Fruit fly (Drosophila melanogaster) whole organism, embryonic: ENCODE data around the gene CG44405.

Experiments used
- ATbp ChIP-seq: fragments of 200-800 bp; sonication (Bioruptor generic); optimal IDR thresholded peaks from 2 replicates; lab custom pipeline; 2017; ENCODE audit warnings: missing biosample characterization, mild to moderate bottlenecking, missing genetic modification characterization, missing genetic modification reagents
- Adf1 ChIP-seq: fragments of 200-800 bp; sonication (Bioruptor generic); IDR thresholded peaks from 2 replicates; pipeline ENCODE4 v1.3.6; 2022; ENCODE audit warnings: missing biosample characterization, missing genetic modification characterization
- Aef1 ChIP-seq: fragments of 200-800 bp; sonication (Bioruptor generic); IDR thresholded peaks from 3 replicates; pipeline ENCODE4 v1.3.6; 2022; ENCODE audit warnings: missing biosample characterization, missing genetic modification characterization
- Atf6 ChIP-seq: fragments of 200-800 bp; sonication (Bioruptor generic); IDR thresholded peaks from 2 replicates; pipeline ENCODE4 v1.3.6; 2022; ENCODE audit warnings: missing biosample characterization, missing genetic modification characterization
- CG10321 ChIP-seq: fragments of 200-800 bp; sonication (Bioruptor generic); IDR thresholded peaks from 2 replicates; pipeline ENCODE4 v1.3.6; 2022; ENCODE audit warnings: missing biosample characterization, missing genetic modification characterization
- CG10654 ChIP-seq: fragments of 200-800 bp; sonication (Bioruptor generic); optimal IDR thresholded peaks from 2 replicates; lab custom pipeline; 2016; ENCODE audit warnings: missing biosample characterization, missing genetic modification characterization
- CG11723 ChIP-seq: fragments of 200-800 bp; sonication (Bioruptor generic); optimal IDR thresholded peaks from 2 replicates; lab custom pipeline; 2017; ENCODE audit warnings: missing biosample characterization, mild to moderate bottlenecking, missing genetic modification characterization
- CG12744 ChIP-seq: fragments of 200-800 bp; sonication (Bioruptor generic); optimal IDR thresholded peaks from 2 replicates; lab custom pipeline; 2016; ENCODE audit warnings: missing biosample characterization, missing genetic modification characterization
- CG13296 ChIP-seq: fragments of 200-800 bp; sonication (Bioruptor generic); optimal IDR thresholded peaks from 3 replicates; lab custom pipeline; 2018; ENCODE audit warnings: missing biosample characterization, mild to moderate bottlenecking, missing genetic modification characterization
- CG13624 ChIP-seq: fragments of 200-800 bp; sonication (Bioruptor generic); optimal IDR thresholded peaks from 2 replicates; lab custom pipeline; 2016; ENCODE audit warnings: missing biosample characterization, missing genetic modification characterization
- CG13894 ChIP-seq: fragments of 200-800 bp; sonication (Bioruptor generic); optimal IDR thresholded peaks from 3 replicates; lab custom pipeline; 2018; ENCODE audit warnings: missing biosample characterization, mild to moderate bottlenecking, missing genetic modification characterization, moderate library complexity
- CG14050 ChIP-seq: fragments of 200-800 bp; sonication (Bioruptor generic); IDR thresholded peaks from 3 replicates; pipeline ENCODE4 v1.3.6; 2022; ENCODE audit warnings: missing biosample characterization, missing genetic modification characterization
- CG2199 ChIP-seq: fragments of 200-800 bp; sonication (Bioruptor generic); IDR thresholded peaks from 3 replicates; pipeline ENCODE4 v1.3.6; 2022; ENCODE audit warnings: missing biosample characterization, missing genetic modification characterization
- CG2678 ChIP-seq: fragments of 200-800 bp; sonication (Bioruptor generic); optimal IDR thresholded peaks from 3 replicates; lab custom pipeline; 2019; ENCODE audit warnings: missing biosample characterization, mild to moderate bottlenecking, missing genetic modification characterization, moderate library complexity
- CG2875 ChIP-seq: fragments of 200-800 bp; sonication (Bioruptor generic); optimal IDR thresholded peaks from 2 replicates; lab custom pipeline; 2017; ENCODE audit warnings: missing biosample characterization, mild to moderate bottlenecking, missing genetic modification characterization, missing genetic modification reagents
- CG31388 ChIP-seq: fragments of 200-800 bp; sonication (Bioruptor generic); optimal IDR thresholded peaks from 2 replicates; lab custom pipeline; 2016; ENCODE audit warnings: missing biosample characterization, missing genetic modification characterization
- CG4404 ChIP-seq: fragments of 200-800 bp; sonication (Bioruptor generic); IDR thresholded peaks from 2 replicates; pipeline ENCODE4 v1.3.6; 2022; ENCODE audit warnings: missing biosample characterization, missing genetic modification characterization
- CG4820 ChIP-seq: fragments of 200-800 bp; sonication (Bioruptor generic); optimal IDR thresholded peaks from 3 replicates; lab custom pipeline; 2016; ENCODE audit warnings: missing biosample characterization, missing genetic modification characterization
- CG4854 ChIP-seq: fragments of 200-800 bp; sonication (Bioruptor generic); optimal IDR thresholded peaks from 2 replicates; lab custom pipeline; 2016; ENCODE audit warnings: missing biosample characterization, missing genetic modification characterization, inconsistent platforms
- CG6765 ChIP-seq: fragments of 200-800 bp; sonication (Bioruptor generic); optimal IDR thresholded peaks from 3 replicates; lab custom pipeline; 2017; ENCODE audit warnings: missing biosample characterization, mild to moderate bottlenecking, missing genetic modification characterization
- CG7786 ChIP-seq: fragments of 200-800 bp; sonication (Bioruptor generic); optimal IDR thresholded peaks from 2 replicates; lab custom pipeline; 2016; ENCODE audit warnings: missing biosample characterization, missing genetic modification characterization
- CHES-1-like ChIP-seq: fragments of 200-800 bp; sonication (Bioruptor generic); optimal IDR thresholded peaks from 2 replicates; lab custom pipeline; 2016; ENCODE audit warnings: missing biosample characterization, missing genetic modification characterization
- D ChIP-seq, 2 experiments: fragments of 200-800 bp in 1 of 2; fragments of >200 bp in 1 of 2; sonication (Bioruptor generic) in 1 of 2; optimal IDR thresholded peaks; 2 replicates in 1 of 2; 3 replicates in 1 of 2; lab custom pipeline; 2017; ENCODE audit warnings: mild to moderate bottlenecking in 1 of 2, missing biosample characterization in 1 of 2, missing genetic modification characterization in 1 of 2, missing genetic modification reagents in 1 of 2
- E2f2 ChIP-seq: fragments of 200-800 bp; sonication (Bioruptor generic); IDR thresholded peaks from 2 replicates; pipeline ENCODE4 v1.3.6; 2022; ENCODE audit warnings: missing biosample characterization, missing genetic modification characterization
- Gsc ChIP-seq: fragments of 200-800 bp; sonication (Bioruptor generic); IDR thresholded peaks from 2 replicates; pipeline ENCODE4 v1.3.6; 2022; ENCODE audit warnings: missing biosample characterization, missing genetic modification characterization
- MTF-1 ChIP-seq: fragments of 200-800 bp; sonication (Bioruptor generic); optimal IDR thresholded peaks from 2 replicates; lab custom pipeline; 2018; ENCODE audit warnings: missing biosample characterization, mild to moderate bottlenecking, missing genetic modification characterization, borderline replicate concordance
- Mes4 ChIP-seq: fragments of 200-800 bp; sonication (Bioruptor generic); optimal IDR thresholded peaks from 2 replicates; lab custom pipeline; 2016; ENCODE audit warnings: missing biosample characterization, missing genetic modification characterization
- Nf-YC ChIP-seq: fragments of 200-800 bp; optimal IDR thresholded peaks from 3 replicates; lab custom pipeline; 2019; ENCODE audit warnings: missing biosample characterization, mild to moderate bottlenecking, missing genetic modification characterization, moderate library complexity
- Spps ChIP-seq: fragments of 200-800 bp; sonication (Bioruptor generic); optimal IDR thresholded peaks from 2 replicates; lab custom pipeline; 2018; ENCODE audit warnings: missing biosample characterization, mild to moderate bottlenecking, missing genetic modification characterization
- Stat92E ChIP-seq, 3 experiments: fragments of >200 bp in 2 of 3; fragments of 200-800 bp in 1 of 3; sonication (Bioruptor generic) in 1 of 3; optimal IDR thresholded peaks; 2 replicates each; lab custom pipeline; 2017 to 2019; ENCODE audit warnings: missing biosample characterization in 3 of 3, missing genetic modification characterization in 3 of 3, mild to moderate bottlenecking in 1 of 3, moderate library complexity in 1 of 3
- ara ChIP-seq: fragments of 200-800 bp; sonication (Bioruptor generic); IDR thresholded peaks from 2 replicates; pipeline ENCODE4 v1.3.6; 2022; ENCODE audit warnings: missing biosample characterization, missing genetic modification characterization
- az2 ChIP-seq: fragments of 200-800 bp; sonication (Bioruptor generic); optimal IDR thresholded peaks from 3 replicates; lab custom pipeline; 2016; ENCODE audit warnings: missing biosample characterization, missing genetic modification characterization
- bbx ChIP-seq: fragments of 200-800 bp; sonication (Bioruptor generic); IDR thresholded peaks from 2 replicates; pipeline ENCODE4 v1.3.6; 2022; ENCODE audit warnings: missing biosample characterization, missing genetic modification characterization; ENCODE audit not compliant: partially characterized antibody
- bowl ChIP-seq: fragments of 200-800 bp; sonication (Bioruptor generic); IDR thresholded peaks from 2 replicates; pipeline ENCODE4 v1.3.6; 2022; ENCODE audit warnings: missing biosample characterization, missing genetic modification characterization
- chm ChIP-seq: fragments of 200-800 bp; sonication (Bioruptor generic); IDR thresholded peaks from 2 replicates; pipeline ENCODE4 v1.3.6; 2022; ENCODE audit warnings: missing biosample characterization, missing genetic modification characterization
- ci ChIP-seq: fragments of 200-800 bp; sonication (Bioruptor generic); IDR thresholded peaks from 3 replicates; pipeline ENCODE4 v1.3.6; 2022; ENCODE audit warnings: missing biosample characterization, missing genetic modification characterization
- corto ChIP-seq: fragments of 200-800 bp; sonication (Bioruptor generic); optimal IDR thresholded peaks from 2 replicates; lab custom pipeline; 2016; ENCODE audit warnings: missing biosample characterization, mild to moderate bottlenecking, missing genetic modification characterization, moderate library complexity
- crol ChIP-seq: fragments of 200-800 bp; sonication (Bioruptor generic); IDR thresholded peaks from 2 replicates; pipeline ENCODE4 v1.3.6; 2022; ENCODE audit warnings: missing biosample characterization, missing genetic modification characterization
- disco-r ChIP-seq: fragments of 200-800 bp; sonication (Bioruptor generic); optimal IDR thresholded peaks from 2 replicates; lab custom pipeline; 2016; ENCODE audit warnings: missing biosample characterization, missing genetic modification characterization
- gem ChIP-seq: fragments of 200-800 bp; sonication (Bioruptor generic); optimal IDR thresholded peaks from 2 replicates; lab custom pipeline; 2019; ENCODE audit warnings: missing biosample characterization, mild to moderate bottlenecking, missing genetic modification characterization, moderate library complexity
- gt ChIP-seq: fragments of 200-800 bp; sonication (Bioruptor generic); IDR thresholded peaks from 2 replicates; pipeline ENCODE4 v1.3.6; 2022; ENCODE audit warnings: missing biosample characterization, missing genetic modification characterization
- ind ChIP-seq: fragments of 200-800 bp; sonication (Bioruptor generic); optimal IDR thresholded peaks from 3 replicates; lab custom pipeline; 2016; ENCODE audit warnings: missing biosample characterization, missing genetic modification characterization
- knrl ChIP-seq: fragments of 200-800 bp; sonication (Bioruptor generic); IDR thresholded peaks from 3 replicates; pipeline ENCODE4 v1.3.6; 2022; ENCODE audit warnings: missing biosample characterization, missing genetic modification characterization; ENCODE audit not compliant: partially characterized antibody
- nerfin-1 ChIP-seq: fragments of 200-800 bp; sonication (Bioruptor generic); optimal IDR thresholded peaks from 3 replicates; lab custom pipeline; 2019; ENCODE audit warnings: missing biosample characterization, mild to moderate bottlenecking, missing genetic modification characterization, moderate library complexity
- row ChIP-seq: fragments of 200-800 bp; sonication (Bioruptor generic); IDR thresholded peaks from 3 replicates; pipeline ENCODE4 v1.3.6; 2022; ENCODE audit warnings: missing biosample characterization, missing genetic modification characterization
- schlank ChIP-seq: fragments of 200-800 bp; sonication (Bioruptor generic); optimal IDR thresholded peaks from 2 replicates; lab custom pipeline; 2018; ENCODE audit warnings: missing biosample characterization, mild to moderate bottlenecking, missing genetic modification characterization
- trh ChIP-seq: fragments of 200-800 bp; sonication (Bioruptor generic); optimal IDR thresholded peaks from 2 replicates; lab custom pipeline; 2016; ENCODE audit warnings: missing biosample characterization, missing genetic modification characterization
- usp ChIP-seq: fragments of >200 bp; optimal IDR thresholded peaks from 2 replicates; lab custom pipeline; 2017; ENCODE audit warnings: missing biosample characterization, missing genetic modification characterization
- vvl ChIP-seq: fragments of 200-800 bp; sonication (Bioruptor generic); IDR thresholded peaks from 2 replicates; pipeline ENCODE4 v1.3.6; 2022; ENCODE audit warnings: missing biosample characterization, missing genetic modification characterization
- wor ChIP-seq: fragments of 200-800 bp; sonication (Bioruptor generic); IDR thresholded peaks from 2 replicates; pipeline ENCODE4 v1.3.6; 2022; ENCODE audit warnings: missing biosample characterization, missing genetic modification characterization
- yki ChIP-seq: fragments of >200 bp; optimal IDR thresholded peaks from 3 replicates; lab custom pipeline; 2018
- zen2 ChIP-seq: fragments of 200-800 bp; sonication (Bioruptor generic); IDR thresholded peaks from 3 replicates; pipeline ENCODE4 v1.3.6; 2022; ENCODE audit warnings: missing biosample characterization, missing genetic modification characterization; ENCODE audit not compliant: partially characterized antibody

Gene CG44405

DNA sequence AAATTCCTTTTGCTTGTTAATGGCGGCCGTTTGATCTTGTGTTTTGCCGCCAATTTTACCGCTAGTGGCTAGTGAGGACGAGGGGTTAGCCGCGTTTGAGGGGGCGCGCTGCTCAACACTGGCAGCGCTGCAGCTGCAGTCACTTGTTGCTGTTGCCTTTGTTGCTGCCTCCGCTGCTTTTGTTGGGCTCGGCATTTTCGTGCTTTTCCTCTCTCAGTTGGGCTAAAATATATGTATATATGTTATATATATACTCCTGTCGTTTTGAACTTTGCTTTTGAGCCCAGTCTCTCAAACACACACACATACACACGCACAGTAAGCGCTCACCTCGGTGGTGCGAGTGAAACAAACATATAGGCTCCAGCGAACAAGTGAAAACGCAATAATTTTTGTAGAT lies 17.3 kb downstream of the CG44405 start (continued):
- TF ChIP-seq CG10321 (peak; percentile 94), CG4820 (GFP tag; lab: Kevin White, UChicago) (no peak), Aef1 (GFP tag; lab: Robert Waterston, UW) (no peak), vvl (GFP tag; lab: Robert Waterston, UW) (peak; percentile 24; the same call in 1 of the 2 replicates), trh (GFP tag; lab: Kevin White, UChicago) (no peak), Gsc (GFP tag; lab: Robert Waterston, UW) (no peak), CG10654 (GFP tag; lab: Kevin White, UChicago) (no peak), zen2 (GFP tag; lab: Robert Waterston, UW) (no peak), disco-r (GFP tag; lab: Kevin White, UChicago) (no peak), Mes4 (GFP tag; lab: Kevin White, UChicago) (no peak), CG4854 (GFP tag; lab: Kevin White, UChicago) (no peak), chm (peak; percentile 43; the same call in 1 of the 2 replicates), CG2678 (tag; lab: Kevin White, UChicago) (no peak), bowl (GFP tag; lab: Robert Waterston, UW) (no peak), gem (no peak), CG2875 (GFP tag; lab: Kevin White, UChicago) (no peak), CG13624 (no peak), CG11723 (GFP tag; lab: Kevin White, UChicago) (no peak), usp (GFP tag; lab: Kevin White, UChicago) (no peak), Atf6 (no peak), MTF-1 (GFP tag; lab: Kevin White, UChicago) (no peak), az2 (no peak), CG13894 (no peak), CG4404 (GFP tag; lab: Robert Waterston, UW) (no peak), Spps (tag; lab: Kevin White, UChicago) (no peak), crol (GFP tag; lab: Robert Waterston, UW) (peak; percentile 93), gt (no peak), bbx (GFP tag; lab: Robert Waterston, UW) (no peak), ATbp (GFP tag; lab: Kevin White, UChicago) (peak; percentile 5), CG6765 (GFP tag; lab: Kevin White, UChicago) (peak; percentile 9), CG2199 (GFP tag; lab: Robert Waterston, UW) (no peak), knrl (GFP tag; lab: Robert Waterston, UW) (no peak), nerfin-1 (tag; lab: Kevin White, UChicago) (no peak), Adf1 (GFP tag; lab: Robert Waterston, UW) (peak; percentile 53), CG31388 (no peak), ara (GFP tag; lab: Robert Waterston, UW) (peak; percentile 54), CG12744 (GFP tag; lab: Kevin White, UChicago) (no peak), ind (GFP tag; lab: Kevin White, UChicago) (no peak), D (optimal IDR thresholded peaks at IDR 0.05; lab: Kevin White, UChicago) (no peak), D (GFP tag; optimal IDR thresholded peaks at IDR 0.05; lab: Kevin White, UChicago) (no peak), E2f2 (GFP tag; lab: Robert Waterston, UW) (no peak), CG7786 (GFP tag; lab: Kevin White, UChicago) (no peak), wor (GFP tag; lab: Robert Waterston, UW) (no peak), ci (GFP tag; lab: Robert Waterston, UW) (peak; percentile 72; the same call in 2 of the 3 replicates), corto (GFP tag; lab: Kevin White, UChicago) (peak; percentile 62), Stat92E (GFP tag; optimal IDR thresholded peaks at IDR 0.05; lab: Kevin White, UChicago) (no peak), schlank (tag; lab: Kevin White, UChicago) (no peak), CG14050 (GFP tag; lab: Robert Waterston, UW) (no peak), Nf-YC (tag; lab: Kevin White, UChicago) (no peak), CHES-1-like (GFP tag; lab: Kevin White, UChicago) (no peak), row (GFP tag; lab: Robert Waterston, UW) (peak; percentile 11; the same call in 1 of the 3 replicates), CG13296 (GFP tag; lab: Kevin White, UChicago) (no peak), yki (lab: Kevin White, UChicago) (no peak)
